Fruit fly (Drosophila melanogaster) whole organism, pupa: ENCODE measurements around the gene Lcp65Aa.

ENCODE experiments used
- CG10348 ChIP-seq: fragments of 200-800 bp; sonication (Bioruptor generic); IDR thresholded peaks from 2 replicates; pipeline ENCODE4 v1.3.6; 2022; ENCODE audit warnings: missing biosample characterization, missing genetic modification characterization
- CG12605 ChIP-seq: fragments of 200-800 bp; sonication (Bioruptor generic); IDR thresholded peaks from 2 replicates; pipeline ENCODE4 v1.3.6; 2022; ENCODE audit warnings: missing biosample characterization, missing genetic modification characterization
- CG13204 ChIP-seq: fragments of 200-800 bp; sonication (Bioruptor generic); optimal IDR thresholded peaks from 2 replicates; lab custom pipeline; 2018; ENCODE audit warnings: missing biosample characterization, mild to moderate bottlenecking, missing genetic modification characterization, moderate library complexity
- CG14655 ChIP-seq: fragments of 200-800 bp; sonication (Bioruptor generic); optimal IDR thresholded peaks from 3 replicates; lab custom pipeline; 2017; ENCODE audit warnings: mild to moderate bottlenecking, missing biosample characterization, missing genetic modification reagents, missing genetic modification characterization
- CG15710 ChIP-seq: fragments of 200-800 bp; sonication (Bioruptor generic); optimal IDR thresholded peaks from 2 replicates; lab custom pipeline; 2018; ENCODE audit warnings: missing biosample characterization, mild to moderate bottlenecking, missing genetic modification characterization, moderate library complexity
- CG17806 ChIP-seq: fragments of 200-800 bp; sonication (Bioruptor generic); optimal IDR thresholded peaks from 2 replicates; lab custom pipeline; 2018; ENCODE audit warnings: missing biosample characterization, mild to moderate bottlenecking, missing genetic modification characterization, moderate library complexity
- CG32121 ChIP-seq: fragments of 200-800 bp; sonication (Bioruptor generic); IDR thresholded peaks from 2 replicates; pipeline ENCODE4 v1.3.6; 2022; ENCODE audit warnings: missing biosample characterization, missing genetic modification characterization
- CG34367 ChIP-seq: fragments of 200-800 bp; sonication (Bioruptor generic); optimal IDR thresholded peaks from 2 replicates; lab custom pipeline; 2018; ENCODE audit warnings: missing biosample characterization, mild to moderate bottlenecking, missing genetic modification characterization
- CG4496 ChIP-seq: fragments of 200-800 bp; sonication (Bioruptor generic); IDR thresholded peaks from 3 replicates; pipeline ENCODE4 v1.3.6; 2022; ENCODE audit warnings: missing biosample characterization, missing genetic modification characterization
- CG8159 ChIP-seq: fragments of 200-800 bp; sonication (Bioruptor generic); optimal IDR thresholded peaks from 3 replicates; lab custom pipeline; 2018; ENCODE audit warnings: missing biosample characterization, mild to moderate bottlenecking, missing genetic modification characterization, moderate library complexity
- CG8301 ChIP-seq: fragments of 200-800 bp; sonication (Bioruptor generic); optimal IDR thresholded peaks from 2 replicates; lab custom pipeline; 2018; ENCODE audit warnings: missing biosample characterization, mild to moderate bottlenecking, missing genetic modification characterization
- CG9948 ChIP-seq: fragments of 200-800 bp; sonication (Bioruptor generic); optimal IDR thresholded peaks from 2 replicates; lab custom pipeline; 2018; ENCODE audit warnings: missing biosample characterization, mild to moderate bottlenecking, missing genetic modification characterization, moderate library complexity
- D1 ChIP-seq: fragments of 200-800 bp; sonication (Bioruptor generic); optimal IDR thresholded peaks from 2 replicates; lab custom pipeline; 2018; ENCODE audit warnings: missing biosample characterization, mild to moderate bottlenecking, missing genetic modification characterization, moderate library complexity
- EcR ChIP-seq: fragments of 200-800 bp; sonication (Bioruptor generic); optimal IDR thresholded peaks from 3 replicates; lab custom pipeline; 2019; ENCODE audit warnings: missing biosample characterization, missing genetic modification characterization, mild to moderate bottlenecking, moderate library complexity, missing genetic modification reagents
- Ets98B ChIP-seq: fragments of 200-800 bp; sonication (Bioruptor generic); IDR thresholded peaks from 2 replicates; pipeline ENCODE4 v1.3.6; 2022; ENCODE audit warnings: missing biosample characterization, missing genetic modification characterization
- Pif1A ChIP-seq: fragments of 200-800 bp; sonication (Bioruptor generic); optimal IDR thresholded peaks from 3 replicates; lab custom pipeline; 2016; ENCODE audit warnings: missing biosample characterization, missing genetic modification characterization
- Pif1B ChIP-seq: fragments of 200-800 bp; sonication (Bioruptor generic); optimal IDR thresholded peaks from 3 replicates; lab custom pipeline; 2016; ENCODE audit warnings: missing biosample characterization, missing genetic modification characterization
- Snoo ChIP-seq: fragments of 200-800 bp; sonication (Bioruptor generic); optimal IDR thresholded peaks from 3 replicates; lab custom pipeline; 2017; ENCODE audit warnings: missing biosample characterization, mild to moderate bottlenecking, missing genetic modification characterization, inconsistent platforms
- fd96Ca ChIP-seq: fragments of 200-800 bp; sonication (Bioruptor generic); IDR thresholded peaks from 3 replicates; pipeline ENCODE4 v1.3.6; 2022; ENCODE audit warnings: missing biosample characterization, missing genetic modification characterization
- gl ChIP-seq: fragments of 200-800 bp; sonication (Bioruptor generic); optimal IDR thresholded peaks from 2 replicates; lab custom pipeline; 2018; ENCODE audit warnings: missing biosample characterization, mild to moderate bottlenecking, missing genetic modification characterization
- rn ChIP-seq: fragments of 200-800 bp; sonication (Bioruptor generic); IDR thresholded peaks from 2 replicates; pipeline ENCODE4 v1.3.6; 2022; ENCODE audit warnings: missing biosample characterization, missing genetic modification characterization

Gene Lcp65Aa

DNA sequence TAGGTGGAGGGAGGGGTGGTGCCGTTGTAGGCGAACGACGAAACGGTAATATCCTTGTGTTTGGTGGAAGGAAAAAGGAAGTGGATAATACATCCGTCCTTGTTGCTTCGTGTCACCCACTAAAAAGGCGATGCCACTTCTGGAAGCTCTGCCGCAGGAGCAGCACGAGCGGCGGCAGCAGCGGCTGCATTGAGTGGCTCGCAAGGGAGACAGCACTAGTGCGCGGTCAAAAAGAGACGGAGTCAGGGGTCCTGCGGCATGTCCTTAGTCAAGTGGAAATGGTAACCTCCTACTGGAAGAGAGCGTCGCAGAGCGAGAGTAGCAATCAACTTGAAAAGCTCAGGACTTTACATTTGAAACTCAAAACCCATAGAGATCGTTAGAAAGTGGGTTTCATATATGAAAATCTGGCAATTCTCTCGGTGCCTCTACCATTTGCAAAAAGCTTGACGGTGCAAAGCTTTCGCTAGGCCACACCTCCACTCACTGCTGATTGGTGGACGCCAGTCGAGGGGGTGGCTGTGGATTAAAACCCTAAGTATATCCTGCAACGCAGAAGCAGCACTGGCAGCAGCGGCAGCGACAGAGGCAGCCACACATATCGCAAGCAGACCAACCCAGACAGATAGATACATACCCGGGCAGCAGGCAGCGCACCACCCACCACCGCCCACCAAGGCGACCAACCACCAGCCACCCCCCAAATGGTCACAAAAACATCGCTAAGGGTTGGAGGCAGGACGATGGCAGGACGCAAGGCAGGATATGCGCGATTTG lies 40.2 kb upstream of the Lcp65Aa start:
- no peak for TF ChIP-seq CG32121
- no peak for TF ChIP-seq CG12605 (GFP tag; lab: Robert Waterston, UW)
- TF ChIP-seq CG4496, result no peak
- no peak for TF ChIP-seq CG10348 (GFP tag; lab: Robert Waterston, UW)
- TF ChIP-seq Ets98B (GFP tag; lab: Robert Waterston, UW), result no peak
- TF ChIP-seq Pif1B (GFP tag; lab: Kevin White, UChicago), result no peak
- TF ChIP-seq CG15710 (tag; lab: Kevin White, UChicago), result no peak
- TF ChIP-seq CG34367 (tag; lab: Kevin White, UChicago), result no peak
- no peak for TF ChIP-seq D1 (tag; lab: Kevin White, UChicago)
- TF ChIP-seq gl (tag; lab: Kevin White, UChicago), result no peak
- no peak for TF ChIP-seq rn (GFP tag; lab: Robert Waterston, UW)
- TF ChIP-seq EcR (GFP tag; lab: Kevin White, UChicago), result no peak
- TF ChIP-seq CG8301, result no peak
- TF ChIP-seq CG17806 (tag; lab: Kevin White, UChicago), result no peak
- TF ChIP-seq Snoo (tag; lab: Kevin White, UChicago), result no peak
- TF ChIP-seq CG9948 (tag; lab: Kevin White, UChicago), result no peak

DNA sequence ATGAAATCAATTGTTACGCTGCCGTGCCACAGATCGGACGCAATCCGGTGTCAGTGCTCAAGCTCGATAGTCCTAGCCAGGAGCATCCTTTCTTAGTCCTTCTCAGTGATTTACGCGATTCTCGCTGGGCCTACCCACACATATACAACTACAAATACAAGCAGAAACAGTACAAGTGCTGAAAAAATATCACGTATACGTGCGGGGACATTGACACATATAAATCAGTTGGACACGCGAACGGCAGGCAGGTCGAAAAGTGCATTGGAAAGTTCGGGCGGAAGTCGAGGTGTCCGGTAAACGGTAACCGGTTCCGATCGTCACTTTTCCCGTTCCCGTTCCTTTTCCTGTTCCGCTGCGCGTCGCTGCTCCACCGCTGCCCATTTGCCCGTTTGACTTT lies 39.6 kb upstream of the Lcp65Aa start:
- TF ChIP-seq CG34367 (tag; lab: Kevin White, UChicago) (no peak), CG14655 (GFP tag; lab: Kevin White, UChicago) (no peak), EcR (GFP tag; lab: Kevin White, UChicago) (no peak), gl (tag; lab: Kevin White, UChicago) (no peak), CG4496 (no peak), Ets98B (GFP tag; lab: Robert Waterston, UW) (no peak), CG32121 (no peak), CG17806 (tag; lab: Kevin White, UChicago) (no peak), CG8159 (no peak), CG10348 (GFP tag; lab: Robert Waterston, UW) (no peak), rn (GFP tag; lab: Robert Waterston, UW) (no peak), CG12605 (GFP tag; lab: Robert Waterston, UW) (no peak), Pif1B (GFP tag; lab: Kevin White, UChicago) (no peak), Pif1A (no peak), Snoo (tag; lab: Kevin White, UChicago) (no peak), CG13204 (GFP tag; lab: Kevin White, UChicago) (no peak), CG9948 (tag; lab: Kevin White, UChicago) (no peak)

DNA sequence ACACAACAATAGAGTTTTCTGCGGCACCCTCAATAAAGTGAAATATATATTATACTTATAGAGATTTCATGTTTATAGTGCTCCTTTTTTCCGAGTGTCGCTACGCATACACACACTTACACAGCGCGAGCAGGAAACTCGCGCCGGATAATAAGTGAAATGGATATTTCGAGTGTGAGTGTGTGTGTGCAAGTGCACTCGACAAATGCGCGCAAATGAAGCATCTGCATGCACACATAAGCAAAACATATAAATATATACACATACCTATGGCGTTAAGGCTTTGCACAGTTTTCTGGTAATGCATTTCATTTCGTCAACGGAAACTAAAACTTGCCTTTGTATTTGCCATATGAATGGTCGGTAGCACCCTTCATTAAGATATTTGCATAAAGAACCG lies 35.6 kb upstream of the Lcp65Aa start:
- no peak for TF ChIP-seq Pif1A
- no peak for TF ChIP-seq CG4496
- TF ChIP-seq CG10348 (GFP tag; lab: Robert Waterston, UW), result no peak
- no peak for TF ChIP-seq CG34367 (tag; lab: Kevin White, UChicago)

DNA sequence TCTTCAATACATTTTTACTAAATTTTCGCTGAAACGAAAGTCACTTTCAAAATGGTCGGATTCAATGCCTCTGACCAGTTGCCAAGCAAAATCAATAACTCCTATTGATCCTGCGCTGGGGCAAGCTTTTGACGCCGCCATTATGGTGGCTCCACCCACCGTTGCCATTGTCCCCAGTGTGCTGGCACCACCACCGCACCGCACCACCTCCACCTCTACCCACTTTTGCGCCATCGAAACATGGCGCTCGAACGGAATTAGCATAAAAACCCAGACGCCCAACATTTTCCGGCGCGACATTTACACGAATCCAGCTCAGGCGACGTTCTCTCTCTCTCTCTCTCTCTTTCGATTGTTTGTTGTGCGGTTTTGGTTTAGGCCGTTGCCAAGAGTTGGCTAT lies 34.2 kb upstream of the Lcp65Aa start:
- TF ChIP-seq CG17806 (tag; lab: Kevin White, UChicago) (no peak), CG13204 (GFP tag; lab: Kevin White, UChicago) (no peak), Pif1B (GFP tag; lab: Kevin White, UChicago) (no peak), Pif1A (no peak), CG4496 (no peak), Snoo (tag; lab: Kevin White, UChicago) (no peak), CG32121 (no peak), EcR (GFP tag; lab: Kevin White, UChicago) (no peak), CG10348 (GFP tag; lab: Robert Waterston, UW) (no peak), CG8159 (no peak), fd96Ca (no peak), rn (GFP tag; lab: Robert Waterston, UW) (no peak), CG14655 (GFP tag; lab: Kevin White, UChicago) (no peak)

- peak; percentile 25; the same call in 1 of the 2 replicates for TF ChIP-seq rn (GFP tag; lab: Robert Waterston, UW)
- TF ChIP-seq CG10348 (GFP tag; lab: Robert Waterston, UW), result no peak
- TF ChIP-seq Pif1A, result peak; percentile 15
- no peak for TF ChIP-seq Pif1B (GFP tag; lab: Kevin White, UChicago)
Observed at dm6 chr3L:6124616-6125408, 26.3 kb upstream of the Lcp65Aa start.

- TF ChIP-seq CG8301, result no peak
Observed at dm6 chr3L:6125409-6125689, 25.8 kb upstream of the Lcp65Aa start.

dm6 chr3L:6129591-6129990 lies 21.5 kb upstream of the Lcp65Aa start:
- TF ChIP-seq D1 (tag; lab: Kevin White, UChicago) (peak; percentile 20), CG4496 (no peak), CG9948 (tag; lab: Kevin White, UChicago) (no peak), CG8159 (no peak), rn (GFP tag; lab: Robert Waterston, UW) (no peak), Snoo (tag; lab: Kevin White, UChicago) (no peak), Pif1A (no peak)
